Fruit fly (Drosophila melanogaster) whole organism, wandering third instar larva: ENCODE results near the gene Sbf.

Source experiments
- Abd-B ChIP-seq: fragments of >200 bp; optimal IDR thresholded peaks from 2 replicates; lab custom pipeline; 2017; ENCODE audit warnings: missing biosample characterization, missing genetic modification characterization
- CG32264 ChIP-seq: fragments of 200-800 bp; sonication (Bioruptor generic); optimal IDR thresholded peaks from 2 replicates; lab custom pipeline; 2016; ENCODE audit warnings: missing biosample characterization, missing genetic modification characterization
- CG9705 ChIP-seq: fragments of 200-800 bp; sonication (Bioruptor generic); optimal IDR thresholded peaks from 2 replicates; lab custom pipeline; 2018; ENCODE audit warnings: missing biosample characterization, mild to moderate bottlenecking, missing genetic modification characterization
- CrebA ChIP-seq: fragments of 200-800 bp; sonication (Bioruptor generic); optimal IDR thresholded peaks from 2 replicates; lab custom pipeline; 2016; ENCODE audit warnings: missing biosample characterization, mild to moderate bottlenecking, missing genetic modification characterization, borderline replicate concordance
- Dfd ChIP-seq: fragments of >200 bp; optimal IDR thresholded peaks from 2 replicates; lab custom pipeline; 2017; ENCODE audit warnings: missing biosample characterization, missing genetic modification characterization
- Dif ChIP-seq: fragments of 200-275, 200-300 bp; sonication (Bioruptor generic); optimal IDR thresholded peaks from 2 replicates; lab custom pipeline; 2018; ENCODE audit warnings: missing biosample characterization, missing genetic modification characterization; ENCODE audit not compliant: partially characterized antibody
- GATAd ChIP-seq: sonication (Bioruptor generic); optimal IDR thresholded peaks from 2 replicates; lab custom pipeline; 2016; ENCODE audit warnings: missing biosample characterization, missing genetic modification characterization
- HLH106 ChIP-seq: fragments of 200-800 bp; optimal IDR thresholded peaks from 3 replicates; lab custom pipeline; 2019; ENCODE audit warnings: missing biosample characterization, mild to moderate bottlenecking, missing genetic modification characterization, moderate library complexity
- Hnf4 ChIP-seq: fragments of 200-800 bp; sonication (Bioruptor generic); optimal IDR thresholded peaks from 2 replicates; lab custom pipeline; 2016; ENCODE audit warnings: missing biosample characterization, mild to moderate bottlenecking, missing genetic modification characterization
- Hr78 ChIP-seq: fragments of >200 bp; optimal IDR thresholded peaks from 2 replicates; lab custom pipeline; 2017; ENCODE audit warnings: missing biosample characterization, missing genetic modification characterization
- Hr83 ChIP-seq: fragments of 200-300 bp; sonication (Bioruptor generic); optimal IDR thresholded peaks from 2 replicates; lab custom pipeline; 2016; ENCODE audit warnings: missing biosample characterization, mild to moderate bottlenecking, missing genetic modification characterization, moderate library complexity; ENCODE audit not compliant: poor library complexity, severe bottlenecking
- Jra ChIP-seq: sonication (Bioruptor generic); optimal IDR thresholded peaks from 2 replicates; lab custom pipeline; 2016; ENCODE audit warnings: missing biosample characterization, missing genetic modification characterization
- Mio ChIP-seq: sonication (Bioruptor generic); optimal IDR thresholded peaks from 2 replicates; lab custom pipeline; 2016; ENCODE audit warnings: missing biosample characterization, missing genetic modification characterization
- Myc ChIP-seq: fragments of >200 bp; optimal IDR thresholded peaks from 2 replicates; lab custom pipeline; 2017
- N ChIP-seq: fragments of >200 bp; optimal IDR thresholded peaks from 2 replicates; lab custom pipeline; 2018; ENCODE audit warnings: missing biosample characterization, missing external identifiers, missing genetic modification characterization
- OdsH ChIP-seq: fragments of 200-800 bp; sonication (Bioruptor generic); optimal IDR thresholded peaks from 2 replicates; lab custom pipeline; 2016; ENCODE audit warnings: missing biosample characterization, mild to moderate bottlenecking, missing genetic modification characterization
- Rel ChIP-seq, 2 experiments: fragments of 200-800 bp; sonication (Bioruptor generic) in 1 of 2; optimal IDR thresholded peaks; 2 replicates in 1 of 2; 3 replicates in 1 of 2; lab custom pipeline; 2016 to 2019; ENCODE audit warnings: mild to moderate bottlenecking in 2 of 2, missing biosample characterization in 2 of 2, missing genetic modification characterization in 2 of 2, moderate library complexity in 1 of 2
- Sp1 ChIP-seq: fragments of 200-800 bp; sonication (Bioruptor generic); optimal IDR thresholded peaks from 3 replicates; lab custom pipeline; 2019; ENCODE audit warnings: missing biosample characterization, mild to moderate bottlenecking, missing genetic modification characterization, moderate library complexity
- Vsx2 ChIP-seq: fragments of 200-300, 225-300 bp; sonication (Bioruptor generic); optimal IDR thresholded peaks from 2 replicates; lab custom pipeline; 2018; ENCODE audit warnings: missing biosample characterization, missing genetic modification characterization; ENCODE audit not compliant: partially characterized antibody
- br ChIP-seq: fragments of 200-800 bp; sonication (Bioruptor generic); optimal IDR thresholded peaks from 2 replicates; lab custom pipeline; 2016; ENCODE audit warnings: missing biosample characterization, missing genetic modification characterization
- brk ChIP-seq: fragments of 200-800 bp; sonication (Bioruptor generic); optimal IDR thresholded peaks from 2 replicates; lab custom pipeline; 2016; ENCODE audit warnings: missing biosample characterization, mild to moderate bottlenecking, missing genetic modification characterization
- dl ChIP-seq, 2 experiments: fragments of 175-275, 200-275 bp in 1 of 2; fragments of 200-275 bp in 1 of 2; sonication (Bioruptor generic); optimal IDR thresholded peaks; lab custom pipeline; 2018; ENCODE audit warnings: mild to moderate bottlenecking in 2 of 2, missing biosample characterization in 2 of 2, missing genetic modification characterization in 2 of 2, moderate library complexity in 2 of 2; ENCODE audit not compliant: partially characterized antibody in 2 of 2, insufficient read depth in 1 of 2
- dmrt93B ChIP-seq: fragments of 200-800 bp; sonication (Bioruptor generic); optimal IDR thresholded peaks from 2 replicates; lab custom pipeline; 2018; ENCODE audit warnings: missing biosample characterization, mild to moderate bottlenecking, missing genetic modification characterization
- dsf ChIP-seq: sonication (Bioruptor generic); optimal IDR thresholded peaks from 2 replicates; lab custom pipeline; 2016; ENCODE audit warnings: missing biosample characterization, missing genetic modification characterization, borderline replicate concordance
- ey ChIP-seq: fragments of 200-800 bp; sonication (Bioruptor generic); optimal IDR thresholded peaks from 2 replicates; lab custom pipeline; 2016; ENCODE audit warnings: missing biosample characterization, missing genetic modification characterization
- foxo ChIP-seq, 2 experiments: fragments of 200-800 bp; sonication (Bioruptor generic); optimal IDR thresholded peaks; 2 replicates in 1 of 2; 3 replicates in 1 of 2; lab custom pipeline; 2016 to 2017; ENCODE audit warnings: missing biosample characterization in 2 of 2, missing genetic modification characterization in 2 of 2
- fru ChIP-seq: fragments of 200-800 bp; sonication (Bioruptor generic); optimal IDR thresholded peaks from 3 replicates; lab custom pipeline; 2016; ENCODE audit warnings: missing biosample characterization, mild to moderate bottlenecking, missing genetic modification characterization
- h ChIP-seq: fragments of 200-800 bp; sonication (Bioruptor generic); optimal IDR thresholded peaks from 3 replicates; lab custom pipeline; 2016; ENCODE audit warnings: missing biosample characterization, mild to moderate bottlenecking, missing genetic modification characterization
- jim ChIP-seq: fragments of 175-275, 200-325 bp; sonication (Bioruptor generic); optimal IDR thresholded peaks from 2 replicates; lab custom pipeline; 2016; ENCODE audit warnings: missing biosample characterization, mild to moderate bottlenecking, missing genetic modification characterization
- lola ChIP-seq: fragments of >200 bp; optimal IDR thresholded peaks from 2 replicates; lab custom pipeline; 2017; ENCODE audit warnings: missing biosample characterization, missing genetic modification characterization
- pan ChIP-seq: fragments of >200 bp; optimal IDR thresholded peaks from 2 replicates; lab custom pipeline; 2017
- psq ChIP-seq: fragments of 200-800 bp; sonication (Bioruptor generic); optimal IDR thresholded peaks from 3 replicates; lab custom pipeline; 2017; ENCODE audit warnings: missing biosample characterization, mild to moderate bottlenecking, missing genetic modification characterization, moderate library complexity
- rgr ChIP-seq: fragments of 200-800 bp; sonication (Bioruptor generic); optimal IDR thresholded peaks from 3 replicates; lab custom pipeline; 2016; ENCODE audit warnings: missing biosample characterization, mild to moderate bottlenecking, missing genetic modification characterization
- sage ChIP-seq: fragments of 200-800 bp; sonication (Bioruptor generic); optimal IDR thresholded peaks from 2 replicates; lab custom pipeline; 2016; ENCODE audit warnings: missing biosample characterization, mild to moderate bottlenecking, missing genetic modification characterization
- sv ChIP-seq: fragments of 200-800 bp; sonication (Bioruptor generic); optimal IDR thresholded peaks from 3 replicates; lab custom pipeline; 2016; ENCODE audit warnings: missing biosample characterization, missing genetic modification characterization
- tai ChIP-seq: sonication (Bioruptor generic); optimal IDR thresholded peaks from 2 replicates; lab custom pipeline; 2016; ENCODE audit warnings: missing biosample characterization, missing genetic modification characterization
- usp ChIP-seq: fragments of >200 bp; optimal IDR thresholded peaks from 2 replicates; lab custom pipeline; 2017; ENCODE audit warnings: missing biosample characterization, missing genetic modification characterization
- woc ChIP-seq: sonication (Bioruptor generic); optimal IDR thresholded peaks from 2 replicates; lab custom pipeline; 2016; ENCODE audit warnings: missing biosample characterization, mild to moderate bottlenecking, missing genetic modification characterization

Sbf gene

DNA sequence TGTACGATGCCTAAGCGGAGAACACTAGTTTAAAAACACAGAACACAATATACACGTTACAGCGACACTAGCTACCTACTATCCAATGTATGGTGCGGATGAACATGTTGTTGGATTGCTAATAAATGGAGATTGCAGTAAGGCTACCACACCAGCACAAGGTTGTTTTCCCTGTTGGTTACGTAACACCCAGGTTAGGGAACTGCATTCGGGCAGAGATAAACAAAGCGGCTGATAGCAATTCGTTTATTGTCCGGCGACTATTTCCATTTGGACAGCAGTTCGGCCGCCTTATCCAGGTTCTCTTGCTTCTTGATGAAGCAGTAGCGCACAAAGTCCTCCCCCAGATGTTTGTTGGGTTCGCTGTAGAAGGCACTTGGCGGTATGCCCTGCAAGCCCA, 23.4 kb upstream of the Sbf start:
- TF ChIP-seq psq (GFP tag; lab: Kevin White, UChicago) (no peak), pan (lab: Kevin White, UChicago) (no peak), Abd-B (GFP tag; lab: Kevin White, UChicago) (no peak), Jra (GFP tag; lab: Kevin White, UChicago) (no peak), foxo (GFP tag; optimal IDR thresholded peaks at IDR 0.05; lab: Kevin White, UChicago) (no peak), Dif (GFP tag; lab: Kevin White, UChicago) (no peak), Sp1 (GFP tag; lab: Kevin White, UChicago) (no peak), tai (GFP tag; lab: Kevin White, UChicago) (no peak), Hr78 (GFP tag; lab: Kevin White, UChicago) (no peak), CG32264 (GFP tag; lab: Kevin White, UChicago) (no peak), jim (GFP tag; lab: Kevin White, UChicago) (no peak), HLH106 (no peak), ey (GFP tag; lab: Kevin White, UChicago) (no peak), woc (GFP tag; lab: Kevin White, UChicago) (no peak), Hnf4 (no peak), OdsH (GFP tag; lab: Kevin White, UChicago) (no peak), Vsx2 (GFP tag; lab: Kevin White, UChicago) (no peak)

dm6 chr3R:11819640-11819979, 22.9 kb upstream of the Sbf start:
- TF ChIP-seq Hr83 (GFP tag; lab: Kevin White, UChicago) = no peak
- TF ChIP-seq woc (GFP tag; lab: Kevin White, UChicago) = no peak
- TF ChIP-seq Mio = no peak
- no peak for TF ChIP-seq br
- TF ChIP-seq Vsx2 (GFP tag; lab: Kevin White, UChicago) = no peak
- TF ChIP-seq Abd-B (GFP tag; lab: Kevin White, UChicago) = no peak
- TF ChIP-seq brk (GFP tag; lab: Kevin White, UChicago) = no peak
- TF ChIP-seq sage = no peak

DNA sequence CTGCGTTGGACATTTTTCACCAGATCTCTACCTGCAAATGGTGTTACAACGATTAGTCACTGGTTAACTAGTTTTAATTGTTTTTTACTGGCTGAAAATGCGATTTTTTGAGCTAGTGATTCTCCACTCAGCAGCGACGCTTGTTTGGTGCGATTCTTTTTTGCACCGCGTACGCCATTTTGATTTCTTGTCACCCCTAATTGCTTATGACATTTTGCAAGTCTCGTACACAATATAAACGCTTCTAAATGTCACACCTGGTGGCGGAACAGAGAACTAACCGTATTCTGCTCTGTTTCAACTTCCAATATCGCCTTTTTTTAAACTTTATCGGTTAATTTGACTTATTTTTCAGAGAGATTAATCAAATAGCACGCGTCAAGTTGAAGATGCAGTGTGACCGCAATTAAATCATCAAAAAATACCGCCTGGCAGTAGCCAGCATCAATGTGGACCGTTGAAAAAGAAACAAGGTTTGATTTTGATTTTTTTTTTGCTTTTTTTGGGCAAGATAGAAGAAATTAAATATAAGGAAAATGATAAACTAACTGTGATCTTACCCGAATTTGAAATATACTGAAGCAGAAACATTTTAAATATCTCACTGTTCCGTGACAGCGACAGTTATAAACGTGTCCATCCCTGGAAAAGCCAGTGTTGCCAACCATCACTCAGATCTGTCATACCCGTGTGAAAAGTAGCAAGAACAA, 22.3 kb upstream of the Sbf start, which contains the start of the genes COX5A and glo:
TSS of gene COX5A (plus strand) at position 430 of the 710 bp plus-strand sequence.
TSS of gene glo (minus strand) at position 491 of the 710 bp plus-strand sequence.
- no peak for TF ChIP-seq Hr78 (GFP tag; lab: Kevin White, UChicago)
- no peak for TF ChIP-seq N (GFP tag; lab: Kevin White, UChicago)
- peak; percentile 76 for TF ChIP-seq sv (GFP tag; lab: Kevin White, UChicago)
- TF ChIP-seq Hr83 (GFP tag; lab: Kevin White, UChicago) = peak; percentile 72
- TF ChIP-seq OdsH (GFP tag; lab: Kevin White, UChicago) = peak; percentile 41
- peak; percentile 47 for TF ChIP-seq Sp1 (GFP tag; lab: Kevin White, UChicago)
- TF ChIP-seq jim (GFP tag; lab: Kevin White, UChicago) = peak; percentile 24
- peak; percentile 57 for TF ChIP-seq brk (GFP tag; lab: Kevin White, UChicago)
- TF ChIP-seq Abd-B (GFP tag; lab: Kevin White, UChicago) = no peak
- TF ChIP-seq CG9705 = peak; percentile 36
- TF ChIP-seq CG32264 (GFP tag; lab: Kevin White, UChicago) = peak; percentile 20
- peak; percentile 43 for TF ChIP-seq psq (GFP tag; lab: Kevin White, UChicago)
- TF ChIP-seq Hnf4 = peak; percentile 86
- TF ChIP-seq pan (lab: Kevin White, UChicago) = no peak
- peak; percentile 77 for TF ChIP-seq Myc (lab: Kevin White, UChicago)
- TF ChIP-seq fru = peak; percentile 62
- TF ChIP-seq sage = no peak
- no peak for TF ChIP-seq Rel (GFP tag; optimal IDR thresholded peaks at IDR 0.05; lab: Kevin White, UChicago)
- TF ChIP-seq Rel (tag; optimal IDR thresholded peaks at IDR 0.05; lab: Kevin White, UChicago) = no peak
- no peak for TF ChIP-seq lola
- TF ChIP-seq Dfd (GFP tag; lab: Kevin White, UChicago) = no peak
- peak; percentile 57 for TF ChIP-seq HLH106
- peak; percentile 77 for TF ChIP-seq h
- TF ChIP-seq foxo (GFP tag; optimal IDR thresholded peaks at IDR 0.05; lab: Kevin White, UChicago) = peak in 1 of 2 experiments; percentile 80
- TF ChIP-seq GATAd (GFP tag; lab: Kevin White, UChicago) = no peak
- no peak for TF ChIP-seq Dif (GFP tag; lab: Kevin White, UChicago)
- peak; percentile 53 for TF ChIP-seq br
- TF ChIP-seq Mio = no peak
- TF ChIP-seq tai (GFP tag; lab: Kevin White, UChicago) = no peak
- TF ChIP-seq dmrt93B (GFP tag; lab: Kevin White, UChicago) = no peak
- TF ChIP-seq CrebA (GFP tag; lab: Kevin White, UChicago) = no peak
- TF ChIP-seq usp (GFP tag; lab: Kevin White, UChicago) = no peak
- TF ChIP-seq Vsx2 (GFP tag; lab: Kevin White, UChicago) = no peak
- TF ChIP-seq woc (GFP tag; lab: Kevin White, UChicago) = peak; percentile 81
- TF ChIP-seq ey (GFP tag; lab: Kevin White, UChicago) = peak; percentile 75
- TF ChIP-seq dsf (GFP tag; lab: Kevin White, UChicago) = peak; percentile 41
- TF ChIP-seq Jra (GFP tag; lab: Kevin White, UChicago) = peak; percentile 61
- peak; percentile 74 for TF ChIP-seq rgr (GFP tag; lab: Kevin White, UChicago)
- TF ChIP-seq dl (GFP tag; optimal IDR thresholded peaks at IDR 0.05; lab: Kevin White, UChicago; ENCODE audit: insufficient read depth in 1 of 2, partially characterized antibody in 2 of 2) = no peak
- TF ChIP-seq, all 38 proteins: peak for 21
